Worm (Caenorhabditis elegans) whole organism, L4 larva: ENCODE results near the gene C50B6.1.

ENCODE experiments used
- D1046.2 ChIP-seq: fragments of 200-800 bp; sonication (Bioruptor generic); IDR thresholded peaks from 2 replicates; pipeline ENCODE4 v1.3.6; 2022; ENCODE audit warnings: missing genetic modification characterization, missing compliant biosample characterization
- F10B5.3 ChIP-seq: sonication (generic microtip); optimal IDR thresholded peaks from 2 replicates; lab custom pipeline; 2016; ENCODE audit warnings: mild to moderate bottlenecking, missing genetic modification characterization, missing compliant biosample characterization
- F26F4.8 ChIP-seq: fragments of 200-800 bp; sonication (Bioruptor generic); conservative IDR thresholded peaks from 2 replicates; pipeline ENCODE4 v1.3.6; 2022; ENCODE audit warnings: missing genetic modification characterization, missing compliant biosample characterization
- F44E2.7 ChIP-seq: fragments of 200-800 bp; sonication (Bioruptor generic); IDR thresholded peaks from 2 replicates; pipeline ENCODE4 v2.1.2; 2022; ENCODE audit warnings: missing genetic modification characterization, missing compliant biosample characterization
- F49E8.2 ChIP-seq: sonication (generic microtip); optimal IDR thresholded peaks from 2 replicates; lab custom pipeline; 2016; ENCODE audit warnings: missing compliant biosample characterization, mild to moderate bottlenecking, missing genetic modification characterization, borderline replicate concordance
- R02D3.7 ChIP-seq: fragments of 150-350 bp; sonication (generic microtip); optimal IDR thresholded peaks from 3 replicates; lab custom pipeline; 2014; ENCODE audit warnings: missing biosample characterization, missing genetic modification characterization
- T26A8.4 ChIP-seq: fragments of 200-800 bp; sonication (Bioruptor generic); IDR thresholded peaks from 2 replicates; pipeline ENCODE4 v1.3.6; 2022; ENCODE audit warnings: missing genetic modification characterization, missing compliant biosample characterization
- Y5F2A.4 ChIP-seq: fragments of 200-800 bp; sonication (Bioruptor generic); optimal IDR thresholded peaks from 2 replicates; lab custom pipeline; 2018; ENCODE audit warnings: mild to moderate bottlenecking, missing genetic modification characterization, missing compliant biosample characterization
- Y75B8A.6 ChIP-seq: fragments of 200-800 bp; sonication (Bioruptor generic); IDR thresholded peaks from 2 replicates; pipeline ENCODE4 v1.3.6; 2022; ENCODE audit warnings: missing genetic modification reagents, missing genetic modification characterization, missing compliant biosample characterization
- ZK546.5 ChIP-seq, 2 experiments: sonication (generic microtip); optimal IDR thresholded peaks; 2 replicates each; lab custom pipeline; 2017; ENCODE audit warnings: missing biosample characterization in 2 of 2, missing genetic modification characterization in 2 of 2
- aha-1 ChIP-seq: fragments of 150-350 bp; peaks from one replicate; lab custom pipeline; 2014; ENCODE audit warnings: missing biosample characterization, missing genetic modification characterization
- aly-2 ChIP-seq: sonication (generic microtip); optimal IDR thresholded peaks from 2 replicates; lab custom pipeline; 2018; ENCODE audit warnings: missing biosample characterization, missing genetic modification characterization
- ceh-32 ChIP-seq: sonication (generic microtip); optimal IDR thresholded peaks from 2 replicates; lab custom pipeline; 2016; ENCODE audit warnings: mild to moderate bottlenecking, missing genetic modification characterization, missing compliant biosample characterization; ENCODE audit not compliant: poor library complexity
- ceh-44 ChIP-seq: fragments of 200-800 bp; sonication (Bioruptor generic); IDR thresholded peaks from 2 replicates; pipeline ENCODE4 v1.3.6; 2022; ENCODE audit warnings: missing genetic modification reagents, missing genetic modification characterization, missing compliant biosample characterization
- ces-1 ChIP-seq: fragments of 150-350 bp; sonication (generic microtip); optimal IDR thresholded peaks from 4 replicates; lab custom pipeline; 2014; ENCODE audit warnings: missing biosample characterization, missing genetic modification reagents, missing genetic modification characterization
- ctbp-1 ChIP-seq: fragments of 200-800 bp; sonication (Bioruptor generic); IDR thresholded peaks from 2 replicates; pipeline ENCODE4 v1.3.6; 2022; ENCODE audit warnings: missing genetic modification reagents, missing genetic modification characterization, missing compliant biosample characterization
- daf-16 ChIP-seq, 3 experiments: sonication (generic microtip); optimal IDR thresholded peaks; 2 replicates each; lab custom pipeline; 2016 to 2017; ENCODE audit warnings: missing genetic modification characterization in 3 of 3, missing genetic modification reagents in 3 of 3, mild to moderate bottlenecking in 2 of 3, missing compliant biosample characterization in 2 of 3, missing biosample characterization in 1 of 3, moderate library complexity in 1 of 3
- daf-8 ChIP-seq: fragments of 200-800 bp; sonication (Bioruptor generic); IDR thresholded peaks from 2 replicates; pipeline ENCODE4 v1.3.6; 2022; ENCODE audit warnings: missing genetic modification characterization, missing compliant biosample characterization
- dmd-6 ChIP-seq: fragments of 200-800 bp; sonication (Bioruptor generic); IDR thresholded peaks from 2 replicates; pipeline ENCODE4 v1.3.6; 2022; ENCODE audit warnings: missing genetic modification reagents, missing genetic modification characterization, missing compliant biosample characterization
- dmd-9 ChIP-seq: fragments of 200-800 bp; sonication (Bioruptor generic); IDR thresholded peaks from 2 replicates; pipeline ENCODE4 v1.3.6; 2022; ENCODE audit warnings: missing genetic modification reagents, missing genetic modification characterization, missing compliant biosample characterization
- dpl-1 ChIP-seq: fragments of 150-350 bp; optimal IDR thresholded peaks from 2 replicates; lab custom pipeline; 2014; ENCODE audit warnings: missing biosample characterization, missing genetic modification reagents, missing genetic modification characterization
- duxl-1 ChIP-seq: sonication (generic microtip); optimal IDR thresholded peaks from 2 replicates; lab custom pipeline; 2016; ENCODE audit warnings: mild to moderate bottlenecking, missing genetic modification characterization, moderate library complexity, missing compliant biosample characterization; ENCODE audit not compliant: poor library complexity
- egl-43 ChIP-seq: fragments of 200-800 bp; sonication (Bioruptor generic); IDR thresholded peaks from 2 replicates; pipeline ENCODE4 v1.3.6; 2022; ENCODE audit warnings: missing genetic modification reagents, missing genetic modification characterization, missing compliant biosample characterization
- fkh-10 ChIP-seq: fragments of 150-350 bp; optimal IDR thresholded peaks from 2 replicates; lab custom pipeline; 2014; ENCODE audit warnings: missing biosample characterization, missing genetic modification reagents, missing genetic modification characterization
- hlh-11 ChIP-seq: fragments of 200-800 bp; sonication (Bioruptor generic); optimal IDR thresholded peaks from 2 replicates; lab custom pipeline; 2018; ENCODE audit warnings: mild to moderate bottlenecking, missing genetic modification characterization, missing compliant biosample characterization
- jun-1 ChIP-seq: fragments of 150-350 bp; optimal IDR thresholded peaks from 2 replicates; lab custom pipeline; 2014; ENCODE audit warnings: missing biosample characterization, missing genetic modification reagents, missing genetic modification characterization
- lim-7 ChIP-seq: fragments of 200-800 bp; sonication (Bioruptor generic); IDR thresholded peaks from 2 replicates; pipeline ENCODE4 v1.3.6; 2022; ENCODE audit warnings: missing genetic modification characterization, missing compliant biosample characterization
- lin-1 ChIP-seq: fragments of 200-800 bp; sonication (Bioruptor generic); IDR thresholded peaks from 2 replicates; pipeline ENCODE4 v1.3.6; 2022; ENCODE audit warnings: missing genetic modification reagents, missing genetic modification characterization, missing compliant biosample characterization
- lin-29 ChIP-seq: fragments of 200-800 bp; sonication (Bioruptor generic); IDR thresholded peaks from 2 replicates; pipeline ENCODE4 v1.3.6; 2022; ENCODE audit warnings: missing genetic modification reagents, missing genetic modification characterization, missing compliant biosample characterization
- lin-38 ChIP-seq: fragments of 200-800 bp; sonication (Bioruptor generic); IDR thresholded peaks from 2 replicates; pipeline ENCODE4 v1.3.6; 2022; ENCODE audit warnings: missing genetic modification reagents, missing genetic modification characterization, missing compliant biosample characterization
- lin-39 ChIP-seq: fragments of 150-350 bp; optimal IDR thresholded peaks from 2 replicates; lab custom pipeline; 2014; ENCODE audit warnings: missing biosample characterization, missing genetic modification reagents, missing genetic modification characterization
- madf-9 ChIP-seq: fragments of 200-800 bp; sonication (Bioruptor generic); conservative IDR thresholded peaks from 2 replicates; pipeline ENCODE4 v1.3.6; 2022; ENCODE audit warnings: missing genetic modification reagents, missing genetic modification characterization, missing compliant biosample characterization
- mdl-1 ChIP-seq, 2 experiments: fragments of 150-350 bp in 1 of 2; sonication (generic microtip) in 1 of 2; optimal IDR thresholded peaks; 2 replicates each; lab custom pipeline; 2014 to 2017; ENCODE audit warnings: missing biosample characterization in 2 of 2, missing genetic modification characterization in 2 of 2
- mdt-29 ChIP-seq: fragments of 200-800 bp; sonication (Bioruptor generic); IDR thresholded peaks from 2 replicates; pipeline ENCODE4 v1.3.6; 2022; ENCODE audit warnings: missing genetic modification reagents, missing genetic modification characterization, missing compliant biosample characterization
- mep-1 ChIP-seq: fragments of 150-350 bp; sonication (generic microtip); optimal IDR thresholded peaks from 3 replicates; lab custom pipeline; 2014; ENCODE audit warnings: missing biosample characterization, missing genetic modification characterization
- mes-2 ChIP-seq: sonication (generic microtip); optimal IDR thresholded peaks from 2 replicates; lab custom pipeline; 2016; ENCODE audit warnings: missing genotype, mild to moderate bottlenecking, missing genetic modification characterization, missing compliant biosample characterization; ENCODE audit not compliant: poor library complexity, severe bottlenecking
- mxl-3 ChIP-seq: fragments of 200-800 bp; sonication (Bioruptor generic); optimal IDR thresholded peaks from 2 replicates; lab custom pipeline; 2018; ENCODE audit warnings: mild to moderate bottlenecking, missing genetic modification characterization, missing compliant biosample characterization
- nhr-10 ChIP-seq: fragments of 150-350 bp; optimal IDR thresholded peaks from 2 replicates; lab custom pipeline; 2014; ENCODE audit warnings: missing biosample characterization, missing genetic modification characterization
- nhr-28 ChIP-seq: fragments of 150-350 bp; optimal IDR thresholded peaks from 2 replicates; lab custom pipeline; 2014; ENCODE audit warnings: missing biosample characterization, missing genetic modification characterization
- nhr-41 ChIP-seq: fragments of 200-800 bp; sonication (Bioruptor generic); IDR thresholded peaks from 2 replicates; pipeline ENCODE4 v1.3.6; 2022; ENCODE audit warnings: missing genetic modification reagents, missing genetic modification characterization, missing compliant biosample characterization
- nhr-42 ChIP-seq: fragments of 200-800 bp; sonication (Bioruptor generic); IDR thresholded peaks from 2 replicates; pipeline ENCODE4 v1.3.6; 2022; ENCODE audit warnings: missing genetic modification characterization, missing compliant biosample characterization
- nhr-48 ChIP-seq: sonication (generic microtip); optimal IDR thresholded peaks from 2 replicates; lab custom pipeline; 2016; ENCODE audit warnings: mild to moderate bottlenecking, missing genetic modification characterization, missing compliant biosample characterization
- nhr-6 ChIP-seq: fragments of 150-350 bp; optimal IDR thresholded peaks from 2 replicates; lab custom pipeline; 2014; ENCODE audit warnings: missing biosample characterization, missing genetic modification characterization
- pqm-1 ChIP-seq: sonication (generic microtip); optimal IDR thresholded peaks from 2 replicates; lab custom pipeline; 2017; ENCODE audit warnings: missing biosample characterization, missing genetic modification characterization
- rbr-2 ChIP-seq: sonication (generic microtip); optimal IDR thresholded peaks from 2 replicates; lab custom pipeline; 2016; ENCODE audit warnings: missing genotype, missing genetic modification characterization, missing compliant biosample characterization
- skn-1 ChIP-seq: fragments of 150-350 bp; optimal IDR thresholded peaks from 2 replicates; lab custom pipeline; 2014; ENCODE audit warnings: missing biosample characterization, missing genetic modification characterization
- snpc-4 ChIP-seq: fragments of 150-350 bp; optimal IDR thresholded peaks from 2 replicates; lab custom pipeline; 2014; ENCODE audit warnings: missing biosample characterization, missing genetic modification characterization
- spr-1 ChIP-seq: sonication (generic microtip); optimal IDR thresholded peaks from 2 replicates; lab custom pipeline; 2016; ENCODE audit warnings: mild to moderate bottlenecking, missing genetic modification characterization, missing compliant biosample characterization
- tra-1 ChIP-seq: fragments of 200-800 bp; sonication (Bioruptor generic); IDR thresholded peaks from 2 replicates; pipeline ENCODE4 v1.3.6; 2022; ENCODE audit warnings: missing genetic modification reagents, missing genetic modification characterization, missing compliant biosample characterization
- unc-62 ChIP-seq, 3 experiments: fragments of 150-350 bp in 1 of 3; sonication (generic microtip); optimal IDR thresholded peaks in 2 of 3; peaks in 1 of 3; 1 replicate in 1 of 3; 2 replicates in 2 of 3; lab custom pipeline; 2014 to 2017; ENCODE audit warnings: missing biosample characterization in 3 of 3, missing genetic modification characterization in 3 of 3, missing genetic modification reagents in 3 of 3, missing genotype in 1 of 3
- zag-1 ChIP-seq: fragments of 150-350 bp; optimal IDR thresholded peaks from 2 replicates; lab custom pipeline; 2014; ENCODE audit warnings: missing biosample characterization, missing genetic modification characterization

The C50B6.1 gene

DNA sequence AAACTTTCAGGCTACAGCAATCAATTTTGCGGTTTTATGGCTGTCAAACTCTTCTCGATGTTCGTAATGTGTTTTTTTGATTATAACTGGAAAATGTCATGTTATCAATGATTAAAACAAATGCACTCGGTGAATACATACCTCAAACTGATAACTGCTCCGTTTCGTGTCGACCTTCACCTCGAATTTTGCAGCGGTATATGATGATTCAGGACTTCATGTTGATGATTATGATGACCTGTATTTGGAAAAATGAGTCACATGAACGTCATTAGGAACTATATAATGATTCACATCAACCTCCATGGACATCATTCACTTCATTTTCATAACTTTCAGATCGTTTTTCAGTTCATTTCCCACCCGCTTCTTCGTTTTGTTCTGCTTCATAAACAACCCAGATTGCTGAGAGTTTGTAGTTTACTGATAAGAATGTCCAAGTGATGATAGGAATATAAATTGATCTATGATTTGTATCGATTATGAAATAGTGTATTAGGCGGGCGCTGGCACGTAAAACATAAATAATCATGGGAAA, 45.9 kb upstream of the C50B6.1 start (continued):
- TF ChIP-seq zag-1, result no peak
- no peak for TF ChIP-seq F10B5.3 (tag; lab: Kevin White, UChicago)
- no peak for TF ChIP-seq dmd-9
- TF ChIP-seq duxl-1 (tag; lab: Kevin White, UChicago), result no peak
- TF ChIP-seq rbr-2 (tag; lab: Kevin White, UChicago), result no peak
- peak; percentile 92 for TF ChIP-seq dmd-6 (GFP tag; lab: Robert Waterston, UW)
- TF ChIP-seq mxl-3, result no peak
- no peak for TF ChIP-seq dpl-1 (GFP tag; lab: Kevin White, UChicago)
- no peak for TF ChIP-seq fkh-10
- no peak for TF ChIP-seq mdt-29
- TF ChIP-seq nhr-10, result no peak
- TF ChIP-seq daf-16 (GFP tag; optimal IDR thresholded peaks at IDR 0.05; lab: Kevin White, UChicago), result no peak
- TF ChIP-seq daf-16 (tag; optimal IDR thresholded peaks at IDR 0.05; lab: Kevin White, UChicago), result peak; percentile 93
- TF ChIP-seq madf-9, result no peak
- TF ChIP-seq lin-1 (GFP tag; lab: Robert Waterston, UW), result no peak; the same call in 1 of the 2 replicates
- TF ChIP-seq D1046.2 (GFP tag; lab: Robert Waterston, UW), result no peak
- no peak for TF ChIP-seq ZK546.5 (tag; optimal IDR thresholded peaks at IDR 0.05; lab: Kevin White, UChicago)
- no peak for TF ChIP-seq Y75B8A.6 (GFP tag; lab: Robert Waterston, UW)
- no peak for TF ChIP-seq jun-1
- TF ChIP-seq nhr-41 (GFP tag; lab: Robert Waterston, UW), result no peak
- no peak for TF ChIP-seq snpc-4 (tag; lab: Kevin White, UChicago)
- TF ChIP-seq spr-1 (tag; lab: Kevin White, UChicago), result no peak
- TF ChIP-seq hlh-11 (tag; lab: Kevin White, UChicago), result peak; percentile 76
- TF ChIP-seq mdl-1 (tag; optimal IDR thresholded peaks at IDR 0.05; lab: Kevin White, UChicago), result peak in 1 of 2 experiments; percentile 38
- no peak for TF ChIP-seq F26F4.8 (GFP tag; lab: Robert Waterston, UW)
- peak; percentile 86 for TF ChIP-seq nhr-6 (tag; lab: Kevin White, UChicago)
- no peak for TF ChIP-seq ces-1 (GFP tag; lab: Kevin White, UChicago)
- 0 out of 2 replicates have a peak, but pooled peaks have one; percentile 24 for TF ChIP-seq nhr-42 (GFP tag; lab: Robert Waterston, UW)
- no peak for TF ChIP-seq mes-2 (tag; lab: Kevin White, UChicago)
- no peak for TF ChIP-seq lim-7 (GFP tag; lab: Robert Waterston, UW)
- peak; percentile 51 for TF ChIP-seq pqm-1 (tag; lab: Kevin White, UChicago)
- TF ChIP-seq mep-1 (tag; lab: Kevin White, UChicago), result no peak
- TF ChIP-seq nhr-28 (tag; lab: Kevin White, UChicago), result peak; percentile 71
- no peak for TF ChIP-seq aly-2 (tag; lab: Kevin White, UChicago)
- TF ChIP-seq nhr-48 (tag; lab: Kevin White, UChicago), result peak; percentile 76
- no peak for TF ChIP-seq egl-43 (GFP tag; lab: Robert Waterston, UW)
- no peak for TF ChIP-seq lin-29 (GFP tag; lab: Robert Waterston, UW)
- TF ChIP-seq ceh-44 (GFP tag; lab: Robert Waterston, UW), result no peak
- TF ChIP-seq skn-1 (tag; lab: Kevin White, UChicago), result no peak
- no peak for TF ChIP-seq aha-1
- TF ChIP-seq T26A8.4 (GFP tag; lab: Robert Waterston, UW), result no peak
- no peak for TF ChIP-seq F44E2.7 (GFP tag; lab: Robert Waterston, UW)
- TF ChIP-seq ctbp-1 (GFP tag; lab: Robert Waterston, UW), result no peak
- no peak for TF ChIP-seq R02D3.7 (tag; lab: Kevin White, UChicago)
- no peak for TF ChIP-seq F49E8.2
- TF ChIP-seq lin-39, result no peak
- peak in 1 of 2 experiments; percentile 74 for TF ChIP-seq unc-62 (GFP tag; optimal IDR thresholded peaks at IDR 0.05 in 1 of 2; lab: Kevin White, UChicago)
- no peak for TF ChIP-seq unc-62 (tag; optimal IDR thresholded peaks at IDR 0.05; lab: Kevin White, UChicago)
- TF ChIP-seq lin-38 (GFP tag; lab: Robert Waterston, UW), result no peak
- 0 out of 2 replicates have a peak, but pooled peaks have one; percentile 45 for TF ChIP-seq tra-1 (GFP tag; lab: Robert Waterston, UW)
- no peak for TF ChIP-seq daf-8 (GFP tag; lab: Robert Waterston, UW)
- no peak for TF ChIP-seq ceh-32 (tag; lab: Kevin White, UChicago)
- TF ChIP-seq Y5F2A.4 (GFP tag; lab: Kevin White, UChicago), result no peak
